Comparison of ENCODE assay signal across 4 fruit fly cellular contexts in the genomic region with DNA sequence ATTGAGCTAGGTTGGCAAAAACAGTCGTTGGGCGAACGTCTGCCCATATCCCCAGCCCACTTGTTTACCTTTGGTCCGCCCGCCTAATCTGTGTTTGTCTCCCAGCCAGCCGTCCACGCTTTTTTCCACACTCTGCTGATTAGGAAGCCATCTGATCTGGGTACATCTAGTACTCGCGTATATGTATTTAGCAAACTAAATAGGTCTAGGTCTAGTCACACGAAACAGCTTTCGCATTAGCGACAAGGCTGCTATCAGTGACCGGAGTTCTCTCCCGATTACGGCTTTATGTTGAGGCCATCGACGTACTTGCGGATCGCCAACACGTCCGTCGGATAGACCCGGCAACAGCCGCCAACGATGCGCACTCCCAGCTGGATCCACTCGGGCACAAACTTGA.
TF ChIP-seq lines count a peak whose summit lies in the region.

No protein-coding gene starts in this region.

- TF ChIP-seq CTCF in whole organism, embryonic (GFP tag; optimal IDR thresholded peaks at IDR 0.05; lab: Kevin White, UChicago) = no peak

TF ChIP-seq in whole organism, 6 proteins besides CTCF, POLR2A, EP300 and RAD21:
- no peak for TF ChIP-seq Dll (optimal IDR thresholded peaks at IDR 0.05; lab: Kevin White, UChicago)
- no peak for TF ChIP-seq CG8478 (optimal IDR thresholded peaks at IDR 0.05; lab: Kevin White, UChicago)
- no peak for TF ChIP-seq EcR (GFP tag; optimal IDR thresholded peaks at IDR 0.05; lab: Kevin White, UChicago)
- TF ChIP-seq pan (optimal IDR thresholded peaks at IDR 0.05; lab: Kevin White, UChicago) = peak; percentile 7
TF ChIP-seq in whole organism: peak in this region for 1.

TF ChIP-seq in whole organism, adult, 20 proteins besides CTCF, POLR2A, EP300 and RAD21:
- TF ChIP-seq CG33017 (tag; optimal IDR thresholded peaks at IDR 0.05; lab: Kevin White, UChicago) (no peak), toe (GFP tag; optimal IDR thresholded peaks at IDR 0.05; lab: Kevin White, UChicago) (no peak), ovo (GFP tag; optimal IDR thresholded peaks at IDR 0.05; lab: Kevin White, UChicago) (no peak), CG5204 (GFP tag; optimal IDR thresholded peaks at IDR 0.05; lab: Kevin White, UChicago) (no peak), CG12768 (GFP tag; optimal IDR thresholded peaks at IDR 0.05; lab: Kevin White, UChicago) (peak; percentile 3), Mnt (GFP tag; optimal IDR thresholded peaks at IDR 0.05; lab: Kevin White, UChicago) (no peak), CG11617 (GFP tag; optimal IDR thresholded peaks at IDR 0.05; lab: Kevin White, UChicago) (no peak), kay (GFP tag; lab: Kevin White, UChicago; ENCODE audit: borderline replicate concordance) (no peak), Hr96 (GFP tag; optimal IDR thresholded peaks at IDR 0.05; lab: Kevin White, UChicago) (no peak), Clk (GFP tag; optimal IDR thresholded peaks at IDR 0.05; lab: Kevin White, UChicago) (no peak), cic (GFP tag; optimal IDR thresholded peaks at IDR 0.05; lab: Kevin White, UChicago) (peak; percentile 47), CG7101 (tag; optimal IDR thresholded peaks at IDR 0.05; lab: Kevin White, UChicago) (no peak), CG1620 (GFP tag; optimal IDR thresholded peaks at IDR 0.05; lab: Kevin White, UChicago) (no peak)

TF ChIP-seq in whole organism, embryonic, 481 proteins besides CTCF, POLR2A, EP300 and RAD21:
- TF ChIP-seq ci (GFP tag; IDR thresholded peaks at IDR 0.05; lab: Robert Waterston, UW) (0 out of 3 replicates have a peak, but pooled peaks have one; percentile 10), gsb (GFP tag; IDR thresholded peaks at IDR 0.05; lab: Robert Waterston, UW) (no peak), CG2199 (GFP tag; IDR thresholded peaks at IDR 0.05; lab: Robert Waterston, UW) (no peak), CG7987 (GFP tag; optimal IDR thresholded peaks at IDR 0.05; lab: Kevin White, UChicago) (peak; percentile 24), CG32772 (GFP tag; IDR thresholded peaks at IDR 0.05; lab: Robert Waterston, UW) (no peak), rib (GFP tag; IDR thresholded peaks at IDR 0.05; lab: Robert Waterston, UW) (peak; percentile 68), exex (tag; optimal IDR thresholded peaks at IDR 0.05; lab: Kevin White, UChicago) (peak; percentile 46), mirr (GFP tag; optimal IDR thresholded peaks at IDR 0.05; lab: Kevin White, UChicago) (no peak), amos (GFP tag; IDR thresholded peaks at IDR 0.05; lab: Robert Waterston, UW; ENCODE audit: partially characterized antibody) (0 out of 2 replicates have a peak, but pooled peaks have one; percentile 4), CG34376 (GFP tag; optimal IDR thresholded peaks at IDR 0.05; lab: Kevin White, UChicago) (peak; percentile 86), sug (tag; optimal IDR thresholded peaks at IDR 0.05; lab: Kevin White, UChicago) (peak; percentile 82), cwo (GFP tag; optimal IDR thresholded peaks at IDR 0.05; lab: Kevin White, UChicago) (peak; percentile 19), CG9727 (GFP tag; optimal IDR thresholded peaks at IDR 0.05; lab: Kevin White, UChicago) (no peak), Med (GFP tag; lab: Kevin White, UChicago) (peak; percentile 63), Optix (GFP tag; IDR thresholded peaks at IDR 0.05; lab: Robert Waterston, UW) (0 out of 3 replicates have a peak, but pooled peaks have one; percentile 32), hth (optimal IDR thresholded peaks at IDR 0.05; lab: Kevin White, UChicago) (no peak)
TF ChIP-seq in whole organism, embryonic: peak in this region for 10.

TF ChIP-seq in whole organism, prepupa, 60 proteins besides CTCF, POLR2A, EP300 and RAD21:
- TF ChIP-seq Hr38 (GFP tag; optimal IDR thresholded peaks at IDR 0.05; lab: Kevin White, UChicago) (no peak), fkh (GFP tag; optimal IDR thresholded peaks at IDR 0.05; lab: Kevin White, UChicago) (peak; percentile 38), CG10631 (GFP tag; optimal IDR thresholded peaks at IDR 0.05; lab: Kevin White, UChicago) (no peak), Hr39 (GFP tag; optimal IDR thresholded peaks at IDR 0.05; lab: Kevin White, UChicago) (no peak), eg (GFP tag; IDR thresholded peaks at IDR 0.05; lab: Robert Waterston, UW) (no peak), CG8319 (GFP tag; optimal IDR thresholded peaks at IDR 0.05; lab: Kevin White, UChicago) (no peak), svp (GFP tag; lab: Kevin White, UChicago) (peak; percentile 47), achi (GFP tag; optimal IDR thresholded peaks at IDR 0.05; lab: Kevin White, UChicago) (no peak), cyc (GFP tag; optimal IDR thresholded peaks at IDR 0.05; lab: Kevin White, UChicago) (no peak), fd59A (GFP tag; optimal IDR thresholded peaks at IDR 0.05; lab: Kevin White, UChicago) (no peak), Sox102F (GFP tag; optimal IDR thresholded peaks at IDR 0.05; lab: Kevin White, UChicago) (no peak), salr (GFP tag; optimal IDR thresholded peaks at IDR 0.05; lab: Kevin White, UChicago) (no peak), CG3919 (GFP tag; optimal IDR thresholded peaks at IDR 0.05; lab: Kevin White, UChicago) (no peak), Hr4 (GFP tag; optimal IDR thresholded peaks at IDR 0.05; lab: Kevin White, UChicago) (no peak), topi (GFP tag; optimal IDR thresholded peaks at IDR 0.05; lab: Kevin White, UChicago) (no peak), Eip93F (GFP tag; optimal IDR thresholded peaks at IDR 0.05; lab: Kevin White, UChicago) (no peak)
